Worm (Caenorhabditis elegans): ENCODE data around the gene Y66D12A.19.

DNA sequence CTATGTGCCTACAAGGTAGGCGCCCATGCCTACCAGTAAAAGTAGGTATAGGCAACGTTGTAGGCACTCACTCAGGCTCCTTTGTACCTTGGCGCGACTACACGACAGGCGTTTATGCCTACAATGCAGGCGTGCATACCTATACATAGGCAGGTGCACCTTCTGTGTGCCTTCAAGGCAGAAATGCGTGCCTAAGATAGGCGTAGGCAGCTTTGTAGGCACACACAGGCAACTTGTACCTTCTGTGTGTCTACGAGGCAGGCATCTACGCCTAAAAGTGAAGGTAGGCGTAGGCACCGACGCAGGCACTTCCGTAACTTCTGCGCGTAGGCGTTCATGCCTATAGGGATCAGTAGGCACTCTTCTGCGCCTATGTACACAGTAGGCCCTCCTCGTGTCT is 3.3 kb upstream of the Y66D12A.19 start:
- TF ChIP-seq snpc-4 (tag; optimal IDR thresholded peaks at IDR 0.05) (no peak), aly-2 (tag; optimal IDR thresholded peaks at IDR 0.05) (no peak), ztf-4 (tag; optimal IDR thresholded peaks at IDR 0.05) (no peak), unc-62 (GFP tag; optimal IDR thresholded peaks at IDR 0.05) (no peak), peb-1 (tag; optimal IDR thresholded peaks at IDR 0.05) (no peak), nhr-25 (tag; optimal IDR thresholded peaks at IDR 0.05) (no peak), nhr-6 (tag; optimal IDR thresholded peaks at IDR 0.05) (no peak), lsy-2 (tag; optimal IDR thresholded peaks at IDR 0.05) (no peak), C34F6.9 (tag; optimal IDR thresholded peaks at IDR 0.05) (no peak), unc-55 (GFP tag; optimal IDR thresholded peaks at IDR 0.05) (no peak), unc-39 (tag; optimal IDR thresholded peaks at IDR 0.05) (no peak), nhr-21 (tag; optimal IDR thresholded peaks at IDR 0.05) (no peak)

Measured in whole organism, L2 larva.